Worm (Caenorhabditis elegans): ENCODE measurements around the gene clec-183.

The clec-183 gene

DNA sequence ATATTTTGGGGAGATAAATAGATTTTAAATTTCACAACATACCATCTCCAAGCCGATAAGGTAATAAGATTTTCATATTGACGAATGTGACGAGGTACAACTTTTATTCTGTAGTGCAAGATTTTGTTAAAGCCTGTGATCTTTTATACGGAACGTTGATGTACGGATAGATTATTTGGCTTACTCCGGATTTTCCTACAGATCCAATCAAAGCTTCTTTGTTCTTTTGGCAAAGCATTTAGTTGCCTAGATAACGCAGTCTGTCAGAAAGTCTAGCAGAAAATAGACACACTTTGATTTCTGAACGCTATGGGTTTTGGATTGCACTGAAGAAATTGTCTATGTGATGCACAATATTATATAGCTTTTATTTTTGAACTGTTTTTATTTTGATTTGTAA, 28.7 kb upstream of the clec-183 start, which contains the start of gene F49C12.2:
Gene F49C12.2, minus strand, starts transcription at position 101 of the 400 bp plus-strand sequence.
- TF ChIP-seq B0035.1 (tag; optimal IDR thresholded peaks at IDR 0.05) (no peak), die-1 (tag; optimal IDR thresholded peaks at IDR 0.05) (no peak), snpc-3.4 (tag; optimal IDR thresholded peaks at IDR 0.05) (no peak), ceh-91 (GFP tag; IDR thresholded peaks at IDR 0.05) (no peak)

DNA sequence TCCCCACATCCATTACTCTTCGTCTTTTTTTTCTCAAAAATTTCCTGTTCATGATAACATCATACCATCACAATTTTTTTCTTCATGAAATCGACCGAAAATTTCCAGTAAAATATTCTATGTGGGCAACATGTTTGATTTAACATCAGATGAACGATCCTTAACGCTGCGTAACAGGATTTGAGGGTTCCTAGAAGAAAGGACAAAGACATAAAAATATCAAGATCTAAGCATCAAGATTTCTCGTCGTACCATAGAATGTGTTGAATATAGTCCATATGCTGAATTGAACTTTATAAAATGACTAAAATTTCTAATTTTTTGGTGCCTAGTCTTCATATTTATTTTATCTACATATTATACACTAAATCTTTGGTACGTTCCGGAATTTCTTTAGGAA, 27.7 kb upstream of the clec-183 start, which contains the start of gene F49C12.3:
Gene F49C12.3, plus strand, starts transcription at position 301 of the 400 bp plus-strand sequence.
- TF ChIP-seq him-1 (tag; optimal IDR thresholded peaks at IDR 0.05) = no peak
- TF ChIP-seq ccch-3 (GFP tag; optimal IDR thresholded peaks at IDR 0.05) = no peak
- no peak for TF ChIP-seq madf-10 (tag; optimal IDR thresholded peaks at IDR 0.05)
- TF ChIP-seq nhr-80 (tag; optimal IDR thresholded peaks at IDR 0.05) = no peak
- no peak for TF ChIP-seq F57C9.4 (tag; optimal IDR thresholded peaks at IDR 0.05)
- no peak for TF ChIP-seq rec-8 (tag; optimal IDR thresholded peaks at IDR 0.05)
- TF ChIP-seq F49E8.2 (tag; optimal IDR thresholded peaks at IDR 0.05; ENCODE audit: insufficient read depth) = no peak
- TF ChIP-seq ceh-100 (GFP tag; IDR thresholded peaks at IDR 0.05) = no peak
- no peak for TF ChIP-seq snpc-3.4 (tag; optimal IDR thresholded peaks at IDR 0.05)
- no peak for TF ChIP-seq ceh-58 (GFP tag; IDR thresholded peaks at IDR 0.05)
- no peak for TF ChIP-seq T07F8.4 (tag; optimal IDR thresholded peaks at IDR 0.05)
- TF ChIP-seq atf-7 (tag; optimal IDR thresholded peaks at IDR 0.05) = no peak
- no peak for TF ChIP-seq madf-6 (GFP tag; IDR thresholded peaks at IDR 0.05)
- no peak for TF ChIP-seq Y56A3A.18 (GFP tag; IDR thresholded peaks at IDR 0.05)
- TF ChIP-seq cebp-1 (GFP tag; IDR thresholded peaks at IDR 0.05) = no peak
- no peak for TF ChIP-seq cebp-1 (tag; optimal IDR thresholded peaks at IDR 0.05)
- no peak for TF ChIP-seq hmg-1.2 (GFP tag; IDR thresholded peaks at IDR 0.05)
- no peak for TF ChIP-seq snpc-1.1 (tag; optimal IDR thresholded peaks at IDR 0.05; ENCODE audit: insufficient read depth)

DNA sequence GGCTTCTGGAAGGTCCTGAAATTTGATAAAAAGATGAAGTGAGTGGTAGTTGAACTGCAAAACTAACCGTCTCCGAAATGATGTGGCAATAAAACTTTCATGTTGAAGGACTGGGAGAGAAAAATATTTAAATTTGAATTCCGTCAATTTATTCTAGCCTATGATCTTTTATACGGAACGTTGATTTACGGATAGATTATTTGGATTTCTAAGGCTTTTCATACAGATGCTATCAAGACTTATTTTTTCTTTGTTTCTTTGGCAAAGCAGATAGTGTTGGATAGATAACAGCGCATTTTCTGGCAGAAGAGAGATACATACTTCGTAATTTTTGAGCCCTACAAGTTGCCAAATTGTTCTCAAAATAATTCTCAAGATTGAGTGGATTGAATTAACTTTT, 23.8 kb upstream of the clec-183 start, which contains the start of gene F49C12.4:
Gene F49C12.4, minus strand, starts transcription at position 101 of the 400 bp plus-strand sequence.
- TF ChIP-seq Y53G8AR.9 (GFP tag; conservative IDR thresholded peaks at IDR 0.05) (no peak), T26A5.8 (tag; optimal IDR thresholded peaks at IDR 0.05) (no peak), mel-28 (tag; optimal IDR thresholded peaks at IDR 0.05; ENCODE audit: borderline replicate concordance) (no peak), zfh-2 (GFP tag; conservative IDR thresholded peaks at IDR 0.05) (no peak), K11D2.4 (GFP tag; IDR thresholded peaks at IDR 0.05) (no peak)

DNA sequence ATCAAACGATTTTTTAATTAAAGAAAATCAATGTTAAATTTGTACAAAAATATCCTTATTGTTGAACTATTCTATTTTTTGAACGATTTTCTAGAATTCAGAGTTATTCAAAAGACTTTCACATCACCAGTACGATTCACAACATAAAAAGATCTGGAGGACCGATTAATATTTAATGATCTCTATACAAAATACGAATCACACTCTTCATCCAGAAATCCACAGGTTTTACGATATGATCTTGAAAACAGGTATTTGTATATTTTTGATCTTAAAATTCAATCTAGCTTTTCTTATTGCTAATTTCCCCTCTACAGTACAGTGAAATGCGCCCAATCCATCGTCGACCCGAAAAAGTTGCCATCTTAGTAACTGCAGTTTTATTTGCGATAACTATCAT, 23.2 kb upstream of the clec-183 start, which contains the start of gene F49C12.5:
Gene F49C12.5, plus strand, starts transcription at position 301 of the 400 bp plus-strand sequence.
- TF ChIP-seq hlh-26 (GFP tag; conservative IDR thresholded peaks at IDR 0.05) (no peak), F10E7.11 (tag; optimal IDR thresholded peaks at IDR 0.05) (no peak)

DNA sequence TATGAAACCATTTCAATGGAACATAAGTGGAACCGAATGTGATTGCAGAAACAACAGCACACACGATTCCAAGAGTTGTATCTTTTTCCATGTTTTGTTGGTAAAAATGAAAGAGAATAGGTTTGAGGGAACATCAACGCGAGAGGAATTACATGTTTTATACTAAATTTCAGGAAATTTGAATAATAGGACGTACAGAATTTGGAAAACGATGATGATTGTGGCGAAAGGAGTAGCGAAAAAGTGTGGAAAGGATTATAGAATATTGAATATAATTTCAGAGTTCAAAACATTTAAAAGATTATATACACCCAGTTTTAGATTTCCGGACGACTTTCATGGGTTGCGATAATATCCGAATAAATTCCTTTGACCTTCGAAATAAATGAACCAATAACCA, 18.8 kb upstream of the clec-183 start, which contains the start of gene F49C12.6:
Gene F49C12.6, minus strand, starts transcription at position 101 of the 400 bp plus-strand sequence.
- no peak for TF ChIP-seq repo-1 (tag; optimal IDR thresholded peaks at IDR 0.05)
- TF ChIP-seq madf-8 (GFP tag; conservative IDR thresholded peaks at IDR 0.05) = no peak
- no peak for TF ChIP-seq K11D2.4 (GFP tag; IDR thresholded peaks at IDR 0.05)
- TF ChIP-seq ama-1 (optimal IDR thresholded peaks at IDR 0.05) = no peak
- no peak for TF ChIP-seq ama-1 (GFP tag; optimal IDR thresholded peaks at IDR 0.05)
- no peak for TF ChIP-seq ceh-91 (GFP tag; IDR thresholded peaks at IDR 0.05)
- no peak for TF ChIP-seq ceh-79 (tag; optimal IDR thresholded peaks at IDR 0.05)

Measured in whole organism, young adult.